Fruit fly (Drosophila melanogaster) whole organism, embryonic: Measurements from ENCODE around the gene CG17224.

Experiments
- Antp ChIP-seq: fragments of 200-800 bp; sonication (Bioruptor generic); optimal IDR thresholded peaks from 3 replicates; lab custom pipeline; 2016; ENCODE audit warnings: missing biosample characterization, missing genetic modification characterization
- Atf-2 ChIP-seq: fragments of 200-800 bp; sonication (Bioruptor generic); optimal IDR thresholded peaks from 2 replicates; lab custom pipeline; 2016; ENCODE audit warnings: missing biosample characterization, missing genetic modification characterization
- B-H2 ChIP-seq: fragments of 200-800 bp; sonication (Bioruptor generic); optimal IDR thresholded peaks from 2 replicates; lab custom pipeline; 2018; ENCODE audit warnings: missing biosample characterization, mild to moderate bottlenecking, missing genetic modification characterization
- Bgb ChIP-seq: fragments of 200-800 bp; sonication (Bioruptor generic); IDR thresholded peaks from 2 replicates; pipeline ENCODE4 v1.3.6; 2022; ENCODE audit warnings: missing biosample characterization, missing genetic modification characterization; ENCODE audit not compliant: partially characterized antibody
- CG11504 ChIP-seq: fragments of 200-800 bp; sonication (Bioruptor generic); optimal IDR thresholded peaks from 3 replicates; lab custom pipeline; 2019; ENCODE audit warnings: missing biosample characterization, mild to moderate bottlenecking, missing genetic modification characterization, moderate library complexity
- CG13296 ChIP-seq: fragments of 200-800 bp; sonication (Bioruptor generic); optimal IDR thresholded peaks from 3 replicates; lab custom pipeline; 2018; ENCODE audit warnings: missing biosample characterization, mild to moderate bottlenecking, missing genetic modification characterization
- CG14965 ChIP-seq: fragments of 200-800 bp; sonication (Bioruptor generic); optimal IDR thresholded peaks from 2 replicates; lab custom pipeline; 2016; ENCODE audit warnings: missing biosample characterization, missing genetic modification characterization, borderline replicate concordance
- CG1529 ChIP-seq: fragments of 200-800 bp; sonication (Bioruptor generic); optimal IDR thresholded peaks from 3 replicates; lab custom pipeline; 2018; ENCODE audit warnings: missing biosample characterization, missing genetic modification characterization
- CG15601 ChIP-seq: fragments of 200-800 bp; sonication (Bioruptor generic); optimal IDR thresholded peaks from 3 replicates; lab custom pipeline; 2019; ENCODE audit warnings: missing biosample characterization, mild to moderate bottlenecking, missing genetic modification characterization, moderate library complexity
- CG17802 ChIP-seq: fragments of 200-800 bp; sonication (Bioruptor generic); optimal IDR thresholded peaks from 2 replicates; lab custom pipeline; 2018; ENCODE audit warnings: missing biosample characterization, mild to moderate bottlenecking, missing genetic modification characterization, moderate library complexity
- CG2199 ChIP-seq: fragments of 200-800 bp; sonication (Bioruptor generic); IDR thresholded peaks from 3 replicates; pipeline ENCODE4 v1.3.6; 2022; ENCODE audit warnings: missing biosample characterization, missing genetic modification characterization
- CG31224 ChIP-seq: fragments of 200-800 bp; sonication (Bioruptor generic); IDR thresholded peaks from 2 replicates; pipeline ENCODE4 v1.3.6; 2022; ENCODE audit warnings: missing biosample characterization, missing genetic modification characterization
- CG3407 ChIP-seq: fragments of 200-800 bp; sonication (Bioruptor generic); optimal IDR thresholded peaks from 2 replicates; lab custom pipeline; 2018; ENCODE audit warnings: missing biosample characterization, mild to moderate bottlenecking, missing genetic modification characterization
- CG3847 ChIP-seq: fragments of 200-800 bp; sonication (Bioruptor generic); IDR thresholded peaks from 2 replicates; pipeline ENCODE4 v1.3.6; 2022; ENCODE audit warnings: missing biosample characterization, missing genetic modification characterization
- CG42726 ChIP-seq: fragments of 200-800 bp; sonication (Bioruptor generic); IDR thresholded peaks from 2 replicates; pipeline ENCODE4 v1.3.6; 2022; ENCODE audit warnings: missing biosample characterization, missing genetic modification characterization; ENCODE audit not compliant: partially characterized antibody
- CG4820 ChIP-seq: fragments of 200-800 bp; sonication (Bioruptor generic); optimal IDR thresholded peaks from 3 replicates; lab custom pipeline; 2016; ENCODE audit warnings: missing biosample characterization, missing genetic modification characterization
- CG5953 ChIP-seq: fragments of 200-800 bp; sonication (Bioruptor generic); IDR thresholded peaks from 2 replicates; pipeline ENCODE4 v1.3.6; 2022; ENCODE audit warnings: missing biosample characterization, missing genetic modification characterization
- CG7271 ChIP-seq: fragments of 200-800 bp; sonication (Bioruptor generic); optimal IDR thresholded peaks from 2 replicates; lab custom pipeline; 2018; ENCODE audit warnings: missing biosample characterization, mild to moderate bottlenecking, missing genetic modification characterization, moderate library complexity
- CG8478 ChIP-seq: fragments of >200 bp; optimal IDR thresholded peaks from 2 replicates; lab custom pipeline; 2018
- CoRest ChIP-seq: fragments of 200-800 bp; sonication (Bioruptor generic); optimal IDR thresholded peaks from 3 replicates; lab custom pipeline; 2018; ENCODE audit warnings: missing biosample characterization, mild to moderate bottlenecking, missing genetic modification characterization, moderate library complexity
- Dref ChIP-seq: fragments of 200-800 bp; sonication (Bioruptor generic); IDR thresholded peaks from 2 replicates; pipeline ENCODE4 v1.3.6; 2022; ENCODE audit warnings: missing biosample characterization, missing genetic modification characterization
- Gsc ChIP-seq: fragments of 200-800 bp; sonication (Bioruptor generic); IDR thresholded peaks from 2 replicates; pipeline ENCODE4 v1.3.6; 2022; ENCODE audit warnings: missing biosample characterization, missing genetic modification characterization
- HmgD ChIP-seq: fragments of 200-800 bp; sonication (Bioruptor generic); optimal IDR thresholded peaks from 3 replicates; lab custom pipeline; 2016; ENCODE audit warnings: missing biosample characterization, missing genetic modification characterization
- Hmr ChIP-seq: fragments of 200-800 bp; sonication (Bioruptor generic); optimal IDR thresholded peaks from 3 replicates; lab custom pipeline; 2017; ENCODE audit warnings: mild to moderate bottlenecking, missing biosample characterization, missing genetic modification reagents, missing genetic modification characterization
- Hmx ChIP-seq: fragments of 200-800 bp; sonication (Bioruptor generic); optimal IDR thresholded peaks from 2 replicates; lab custom pipeline; 2016; ENCODE audit warnings: missing biosample characterization, missing genetic modification characterization
- Jarid2 ChIP-seq: fragments of 200-800 bp; sonication (Bioruptor generic); optimal IDR thresholded peaks from 3 replicates; lab custom pipeline; 2017; ENCODE audit warnings: mild to moderate bottlenecking, missing biosample characterization, missing genetic modification reagents, missing genetic modification characterization
- Lhr ChIP-seq: fragments of 200-800 bp; sonication (Bioruptor generic); optimal IDR thresholded peaks from 3 replicates; lab custom pipeline; 2017; ENCODE audit warnings: mild to moderate bottlenecking, missing biosample characterization, missing genetic modification reagents, missing genetic modification characterization
- MESR4 ChIP-seq: fragments of 200-800 bp; sonication (Bioruptor generic); optimal IDR thresholded peaks from 2 replicates; lab custom pipeline; 2018; ENCODE audit warnings: missing biosample characterization, mild to moderate bottlenecking, missing genetic modification characterization, moderate library complexity
- Nf-YB ChIP-seq: fragments of 200-800 bp; sonication (Bioruptor generic); optimal IDR thresholded peaks from 3 replicates; lab custom pipeline; 2019; ENCODE audit warnings: missing biosample characterization, mild to moderate bottlenecking, missing genetic modification characterization, moderate library complexity
- Oli ChIP-seq: fragments of 200-800 bp; sonication (Bioruptor generic); optimal IDR thresholded peaks from 2 replicates; lab custom pipeline; 2018; ENCODE audit warnings: missing biosample characterization, mild to moderate bottlenecking, missing genetic modification characterization, moderate library complexity
- PHDP ChIP-seq: fragments of 200-800 bp; sonication (Bioruptor generic); optimal IDR thresholded peaks from 3 replicates; lab custom pipeline; 2018; ENCODE audit warnings: missing biosample characterization, mild to moderate bottlenecking, missing genetic modification characterization, moderate library complexity
- Pdp1 ChIP-seq, 2 experiments: fragments of 200-800 bp; sonication (Bioruptor generic); optimal IDR thresholded peaks; 3 replicates each; lab custom pipeline; 2016; ENCODE audit warnings: missing biosample characterization in 2 of 2, missing genetic modification characterization in 2 of 2, mild to moderate bottlenecking in 1 of 2, moderate library complexity in 1 of 2
- ab ChIP-seq: fragments of 200-800 bp; sonication (Bioruptor generic); optimal IDR thresholded peaks from 2 replicates; lab custom pipeline; 2016; ENCODE audit warnings: missing biosample characterization, missing genetic modification characterization
- aop ChIP-seq: fragments of 200-800 bp; sonication (Bioruptor generic); IDR thresholded peaks from 2 replicates; pipeline ENCODE4 v1.3.6; 2022; ENCODE audit warnings: missing biosample characterization, missing genetic modification characterization
- ara ChIP-seq: fragments of 200-800 bp; sonication (Bioruptor generic); IDR thresholded peaks from 2 replicates; pipeline ENCODE4 v1.3.6; 2022; ENCODE audit warnings: missing biosample characterization, missing genetic modification characterization
- bsh ChIP-seq, 2 experiments: fragments of 200-800 bp; sonication (Bioruptor generic); optimal IDR thresholded peaks; 2 replicates each; lab custom pipeline; 2017 to 2018; ENCODE audit warnings: mild to moderate bottlenecking in 2 of 2, missing biosample characterization in 2 of 2, missing genetic modification characterization in 2 of 2, moderate library complexity in 1 of 2
- cad ChIP-seq: fragments of >200 bp; optimal IDR thresholded peaks from 2 replicates; lab custom pipeline; 2017; ENCODE audit warnings: missing biosample characterization, missing genetic modification characterization
- ci ChIP-seq: fragments of 200-800 bp; sonication (Bioruptor generic); IDR thresholded peaks from 3 replicates; pipeline ENCODE4 v1.3.6; 2022; ENCODE audit warnings: missing biosample characterization, missing genetic modification characterization
- corto ChIP-seq: fragments of 200-800 bp; sonication (Bioruptor generic); optimal IDR thresholded peaks from 2 replicates; lab custom pipeline; 2016; ENCODE audit warnings: missing biosample characterization, mild to moderate bottlenecking, missing genetic modification characterization, moderate library complexity
- ewg ChIP-seq: fragments of 200-800 bp; sonication (Bioruptor generic); optimal IDR thresholded peaks from 3 replicates; lab custom pipeline; 2017; ENCODE audit warnings: mild to moderate bottlenecking, missing biosample characterization, missing genetic modification reagents, missing genetic modification characterization
- jing ChIP-seq: fragments of 200-800 bp; sonication (Bioruptor generic); optimal IDR thresholded peaks from 2 replicates; lab custom pipeline; 2018; ENCODE audit warnings: missing biosample characterization, mild to moderate bottlenecking, missing genetic modification characterization
- luna ChIP-seq: fragments of 200-800 bp; sonication (Bioruptor generic); optimal IDR thresholded peaks from 2 replicates; lab custom pipeline; 2016; ENCODE audit warnings: missing biosample characterization, missing genetic modification characterization
- mam ChIP-seq: fragments of 200-800 bp; sonication (Bioruptor generic); optimal IDR thresholded peaks from 3 replicates; lab custom pipeline; 2016; ENCODE audit warnings: missing biosample characterization, missing genetic modification characterization
- mld ChIP-seq: fragments of 200-800 bp; sonication (Bioruptor generic); IDR thresholded peaks from 3 replicates; pipeline ENCODE4 v1.3.6; 2022; ENCODE audit warnings: missing biosample characterization, missing genetic modification characterization; ENCODE audit not compliant: partially characterized antibody
- nerfin-2 ChIP-seq: fragments of 200-800 bp; sonication (Bioruptor generic); IDR thresholded peaks from 2 replicates; pipeline ENCODE4 v1.3.6; 2022; ENCODE audit warnings: missing biosample characterization, missing genetic modification characterization; ENCODE audit not compliant: partially characterized antibody
- onecut ChIP-seq: fragments of 200-800 bp; sonication (Bioruptor generic); IDR thresholded peaks from 2 replicates; pipeline ENCODE4 v1.3.6; 2022; ENCODE audit warnings: missing biosample characterization, missing genetic modification characterization
- org-1 ChIP-seq: fragments of 200-800 bp; sonication (Bioruptor generic); optimal IDR thresholded peaks from 2 replicates; lab custom pipeline; 2017; ENCODE audit warnings: missing biosample characterization, missing genetic modification characterization
- repo ChIP-seq: fragments of 200-800 bp; sonication (Bioruptor generic); optimal IDR thresholded peaks from 2 replicates; lab custom pipeline; 2016; ENCODE audit warnings: missing biosample characterization, missing genetic modification characterization
- stc ChIP-seq: fragments of 200-800 bp; sonication (Bioruptor generic); IDR thresholded peaks from 2 replicates; pipeline ENCODE4 v1.3.6; 2022; ENCODE audit warnings: missing biosample characterization, missing genetic modification characterization
- tio ChIP-seq: fragments of 200-800 bp; sonication (Bioruptor generic); optimal IDR thresholded peaks from 2 replicates; lab custom pipeline; 2017; ENCODE audit warnings: missing biosample characterization, missing genetic modification characterization, inconsistent platforms
- wdn ChIP-seq: fragments of 200-800 bp; sonication (Bioruptor generic); IDR thresholded peaks from 2 replicates; pipeline ENCODE4 v1.3.6; 2022; ENCODE audit warnings: missing biosample characterization, missing genetic modification characterization
- zf30C ChIP-seq: fragments of 200-800 bp; sonication (Bioruptor generic); optimal IDR thresholded peaks from 3 replicates; lab custom pipeline; 2018; ENCODE audit warnings: missing biosample characterization, mild to moderate bottlenecking, missing genetic modification characterization

CG17224 gene

DNA sequence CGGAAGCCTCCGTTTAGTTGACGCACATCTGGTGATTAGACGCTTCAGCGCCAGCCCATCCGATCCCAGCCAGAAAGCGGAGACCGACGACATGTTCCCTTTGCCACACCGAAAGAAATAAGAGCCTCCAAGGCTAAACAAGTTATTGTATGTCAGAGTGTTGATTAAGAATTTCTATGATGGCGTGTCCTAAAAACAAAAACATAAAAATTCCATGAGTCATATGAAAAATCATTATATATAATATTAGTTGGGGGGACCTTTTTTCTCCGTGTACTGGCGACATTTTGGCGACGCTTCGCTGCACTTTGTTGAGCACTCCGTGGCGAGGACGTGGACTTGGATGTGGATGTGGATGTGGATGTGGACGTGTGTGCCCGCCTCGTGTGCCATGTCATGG, 5.3 kb downstream of the CG17224 start (continued):
- TF ChIP-seq CG15601 (tag; lab: Kevin White, UChicago) (no peak), Jarid2 (no peak), nerfin-2 (GFP tag; lab: Robert Waterston, UW) (no peak), CG3407 (GFP tag; lab: Kevin White, UChicago) (no peak), Antp (GFP tag; lab: Kevin White, UChicago) (no peak), Lhr (no peak), HmgD (GFP tag; lab: Kevin White, UChicago) (no peak), CG7271 (tag; lab: Kevin White, UChicago) (no peak), PHDP (tag; lab: Kevin White, UChicago) (peak; percentile 26), Nf-YB (GFP tag; lab: Kevin White, UChicago) (no peak), wdn (GFP tag; lab: Robert Waterston, UW) (no peak), jing (GFP tag; lab: Kevin White, UChicago) (no peak), CG2199 (no peak), corto (no peak), stc (GFP tag; lab: Robert Waterston, UW) (peak; percentile 33; the same call in 1 of the 2 replicates), onecut (GFP tag; lab: Robert Waterston, UW) (no peak), CG4820 (GFP tag; lab: Kevin White, UChicago) (peak; percentile 4), B-H2 (GFP tag; lab: Kevin White, UChicago) (no peak), Bgb (GFP tag; lab: Robert Waterston, UW) (no peak), mld (GFP tag; lab: Robert Waterston, UW) (no peak), CG31224 (no peak), Gsc (GFP tag; lab: Robert Waterston, UW) (no peak), tio (GFP tag; lab: Kevin White, UChicago) (no peak), ci (GFP tag; lab: Robert Waterston, UW) (peak; percentile 65; the same call in 1 of the 3 replicates), CoRest (tag; lab: Kevin White, UChicago) (peak; percentile 7), ewg (GFP tag; lab: Kevin White, UChicago) (no peak), CG13296 (no peak), aop (no peak), Hmx (GFP tag; lab: Kevin White, UChicago) (no peak), CG8478 (no peak), Atf-2 (no peak), zf30C (GFP tag; lab: Kevin White, UChicago) (no peak), mam (GFP tag; lab: Kevin White, UChicago) (no peak), CG1529 (GFP tag; lab: Kevin White, UChicago) (peak; percentile 6), cad (no peak), Hmr (GFP tag; lab: Kevin White, UChicago) (no peak), ab (GFP tag; lab: Kevin White, UChicago) (no peak), ara (GFP tag; lab: Robert Waterston, UW) (peak; percentile 48), Oli (tag; lab: Kevin White, UChicago) (peak; percentile 43), luna (no peak), bsh (GFP tag; optimal IDR thresholded peaks at IDR 0.05; lab: Kevin White, UChicago) (peak in 1 of 2 experiments; percentile 56), CG3847 (GFP tag; lab: Robert Waterston, UW) (no peak), CG14965 (no peak), Dref (no peak), org-1 (GFP tag; lab: Kevin White, UChicago) (no peak), CG17802 (tag; lab: Kevin White, UChicago) (no peak), MESR4 (GFP tag; lab: Kevin White, UChicago) (no peak), CG5953 (no peak), CG11504 (tag; lab: Kevin White, UChicago) (no peak), Pdp1 (GFP tag; optimal IDR thresholded peaks at IDR 0.05; lab: Kevin White, UChicago) (no peak), repo (GFP tag; lab: Kevin White, UChicago) (no peak), CG42726 (GFP tag; lab: Robert Waterston, UW) (no peak)
